Fruit fly (Drosophila melanogaster) whole organism, embryonic: Measurements from ENCODE around the gene CG7352.

Source experiments
- B-H2 ChIP-seq: fragments of 200-800 bp; sonication (Bioruptor generic); optimal IDR thresholded peaks from 2 replicates; lab custom pipeline; 2018; ENCODE audit warnings: missing biosample characterization, mild to moderate bottlenecking, missing genetic modification characterization
- C15 ChIP-seq: fragments of 200-800 bp; sonication (Bioruptor generic); IDR thresholded peaks from 3 replicates; pipeline ENCODE4 v1.3.6; 2022; ENCODE audit warnings: missing biosample characterization, missing genetic modification characterization
- CG10274 ChIP-seq: fragments of 200-800 bp; sonication (Bioruptor generic); optimal IDR thresholded peaks from 3 replicates; lab custom pipeline; 2017; ENCODE audit warnings: missing biosample characterization, mild to moderate bottlenecking, missing genetic modification characterization
- CG10654 ChIP-seq: fragments of 200-800 bp; sonication (Bioruptor generic); optimal IDR thresholded peaks from 2 replicates; lab custom pipeline; 2016; ENCODE audit warnings: missing biosample characterization, missing genetic modification characterization
- CG10959 ChIP-seq: fragments of 200-800 bp; sonication (Bioruptor generic); IDR thresholded peaks from 2 replicates; pipeline ENCODE4 v1.3.6; 2022; ENCODE audit warnings: missing biosample characterization, missing genetic modification characterization
- CG12769 ChIP-seq: fragments of 200-800 bp; sonication (Bioruptor generic); optimal IDR thresholded peaks from 2 replicates; lab custom pipeline; 2019; ENCODE audit warnings: missing biosample characterization, mild to moderate bottlenecking, missing genetic modification characterization, moderate library complexity
- CG14441 ChIP-seq: fragments of 200-800 bp; sonication (Bioruptor generic); IDR thresholded peaks from 2 replicates; pipeline ENCODE4 v1.3.6; 2022; ENCODE audit warnings: missing biosample characterization, missing genetic modification characterization
- CG1529 ChIP-seq: fragments of 200-800 bp; sonication (Bioruptor generic); optimal IDR thresholded peaks from 3 replicates; lab custom pipeline; 2018; ENCODE audit warnings: missing biosample characterization, missing genetic modification characterization
- CG15514 ChIP-seq: fragments of 200-800 bp; sonication (Bioruptor generic); optimal IDR thresholded peaks from 3 replicates; lab custom pipeline; 2017; ENCODE audit warnings: missing biosample characterization, missing genetic modification characterization, mild to moderate bottlenecking, moderate library complexity, missing genetic modification reagents
- CG1647 ChIP-seq: fragments of 200-800 bp; sonication (Bioruptor generic); optimal IDR thresholded peaks from 3 replicates; lab custom pipeline; 2016; ENCODE audit warnings: missing biosample characterization, missing genetic modification characterization
- CG17385 ChIP-seq: fragments of 200-800 bp; sonication (Bioruptor generic); optimal IDR thresholded peaks from 3 replicates; lab custom pipeline; 2018; ENCODE audit warnings: missing biosample characterization, mild to moderate bottlenecking, missing genetic modification characterization
- CG17829 ChIP-seq: fragments of 200-800 bp; optimal IDR thresholded peaks from 2 replicates; lab custom pipeline; 2019; ENCODE audit warnings: missing biosample characterization, mild to moderate bottlenecking, missing genetic modification characterization, moderate library complexity
- CG1832 ChIP-seq: fragments of 200-800 bp; sonication (Bioruptor generic); optimal IDR thresholded peaks from 2 replicates; lab custom pipeline; 2017; ENCODE audit warnings: missing biosample characterization, mild to moderate bottlenecking, missing genetic modification characterization, inconsistent platforms
- CG18764 ChIP-seq: fragments of 200-800 bp; sonication (Bioruptor generic); optimal IDR thresholded peaks from 3 replicates; lab custom pipeline; 2016; ENCODE audit warnings: missing biosample characterization, missing genetic modification characterization
- CG4707 ChIP-seq: fragments of 200-800 bp; sonication (Bioruptor generic); optimal IDR thresholded peaks from 2 replicates; lab custom pipeline; 2018; ENCODE audit warnings: missing biosample characterization, mild to moderate bottlenecking, missing genetic modification characterization, moderate library complexity
- CG6654 ChIP-seq: fragments of 200-800 bp; sonication (Bioruptor generic); optimal IDR thresholded peaks from 2 replicates; lab custom pipeline; 2017; ENCODE audit warnings: missing biosample characterization, mild to moderate bottlenecking, missing genetic modification characterization
- CG8089 ChIP-seq: fragments of 200-800 bp; sonication (Bioruptor generic); optimal IDR thresholded peaks from 3 replicates; lab custom pipeline; 2016; ENCODE audit warnings: missing biosample characterization, missing genetic modification characterization
- CG9817 ChIP-seq: fragments of 200-800 bp; sonication (Bioruptor generic); optimal IDR thresholded peaks from 2 replicates; lab custom pipeline; 2018; ENCODE audit warnings: missing biosample characterization, mild to moderate bottlenecking, missing genetic modification characterization, moderate library complexity
- CG9876 ChIP-seq: fragments of 200-800 bp; sonication (Bioruptor generic); optimal IDR thresholded peaks from 2 replicates; lab custom pipeline; 2016; ENCODE audit warnings: missing biosample characterization, missing genetic modification characterization
- CoRest ChIP-seq: fragments of 200-800 bp; sonication (Bioruptor generic); optimal IDR thresholded peaks from 3 replicates; lab custom pipeline; 2018; ENCODE audit warnings: missing biosample characterization, mild to moderate bottlenecking, missing genetic modification characterization, moderate library complexity
- Dip3 ChIP-seq: fragments of 200-800 bp; sonication (Bioruptor generic); optimal IDR thresholded peaks from 3 replicates; lab custom pipeline; 2016; ENCODE audit warnings: missing biosample characterization, missing genetic modification characterization
- Dref ChIP-seq: fragments of 200-800 bp; sonication (Bioruptor generic); IDR thresholded peaks from 2 replicates; pipeline ENCODE4 v1.3.6; 2022; ENCODE audit warnings: missing biosample characterization, missing genetic modification characterization
- Drgx ChIP-seq: fragments of 200-800 bp; sonication (Bioruptor generic); IDR thresholded peaks from 2 replicates; pipeline ENCODE4 v1.3.6; 2022; ENCODE audit warnings: missing biosample characterization, missing genetic modification characterization
- H2.0 ChIP-seq: fragments of 200-800 bp; sonication (Bioruptor generic); IDR thresholded peaks from 2 replicates; pipeline ENCODE4 v1.3.6; 2022; ENCODE audit warnings: missing biosample characterization, missing genetic modification characterization
- Kr ChIP-seq: fragments of 200-800 bp; sonication (Bioruptor generic); optimal IDR thresholded peaks from 2 replicates; lab custom pipeline; 2017; ENCODE audit warnings: missing biosample characterization, mild to moderate bottlenecking, missing genetic modification characterization
- Max ChIP-seq: fragments of 200-800 bp; sonication (Bioruptor generic); optimal IDR thresholded peaks from 2 replicates; lab custom pipeline; 2016; ENCODE audit warnings: missing biosample characterization, mild to moderate bottlenecking, missing genetic modification characterization
- Sry-β ChIP-seq: fragments of 200-800 bp; sonication (Bioruptor generic); optimal IDR thresholded peaks from 2 replicates; lab custom pipeline; 2018; ENCODE audit warnings: missing biosample characterization, mild to moderate bottlenecking, missing genetic modification characterization, moderate library complexity
- Sry-δ ChIP-seq: fragments of 200-800 bp; sonication (Bioruptor generic); optimal IDR thresholded peaks from 2 replicates; lab custom pipeline; 2016; ENCODE audit warnings: missing biosample characterization, missing genetic modification characterization
- Stat92E ChIP-seq, 3 experiments: fragments of >200 bp in 2 of 3; fragments of 200-800 bp in 1 of 3; sonication (Bioruptor generic) in 1 of 3; optimal IDR thresholded peaks; 2 replicates each; lab custom pipeline; 2017 to 2019; ENCODE audit warnings: missing biosample characterization in 3 of 3, missing genetic modification characterization in 3 of 3, mild to moderate bottlenecking in 1 of 3, moderate library complexity in 1 of 3
- ac ChIP-seq: fragments of 200-800 bp; sonication (Bioruptor generic); optimal IDR thresholded peaks from 3 replicates; lab custom pipeline; 2017; ENCODE audit warnings: missing biosample characterization, mild to moderate bottlenecking, missing genetic modification characterization
- ara ChIP-seq: fragments of 200-800 bp; sonication (Bioruptor generic); IDR thresholded peaks from 2 replicates; pipeline ENCODE4 v1.3.6; 2022; ENCODE audit warnings: missing biosample characterization, missing genetic modification characterization
- ase ChIP-seq: fragments of 200-800 bp; sonication (Bioruptor generic); IDR thresholded peaks from 3 replicates; pipeline ENCODE4 v1.3.6; 2022; ENCODE audit warnings: missing biosample characterization, missing genetic modification characterization
- bowl ChIP-seq: fragments of 200-800 bp; sonication (Bioruptor generic); IDR thresholded peaks from 2 replicates; pipeline ENCODE4 v1.3.6; 2022; ENCODE audit warnings: missing biosample characterization, missing genetic modification characterization
- chm ChIP-seq: fragments of 200-800 bp; sonication (Bioruptor generic); IDR thresholded peaks from 2 replicates; pipeline ENCODE4 v1.3.6; 2022; ENCODE audit warnings: missing biosample characterization, missing genetic modification characterization
- cwo ChIP-seq: fragments of 200-800 bp; sonication (Bioruptor generic); optimal IDR thresholded peaks from 3 replicates; lab custom pipeline; 2017; ENCODE audit warnings: missing biosample characterization, missing genetic modification characterization, mild to moderate bottlenecking, moderate library complexity, missing genetic modification reagents
- eyg ChIP-seq: fragments of 200-800 bp; sonication (Bioruptor generic); optimal IDR thresholded peaks from 3 replicates; lab custom pipeline; 2016; ENCODE audit warnings: missing biosample characterization, missing genetic modification characterization
- gce ChIP-seq: fragments of 200-800 bp; sonication (Bioruptor generic); IDR thresholded peaks from 3 replicates; pipeline ENCODE4 v1.3.6; 2022; ENCODE audit warnings: missing biosample characterization, missing genetic modification characterization
- grn ChIP-seq: fragments of 200-800 bp; sonication (Bioruptor generic); optimal IDR thresholded peaks from 3 replicates; lab custom pipeline; 2017; ENCODE audit warnings: missing biosample characterization, missing genetic modification characterization
- ind ChIP-seq: fragments of 200-800 bp; sonication (Bioruptor generic); optimal IDR thresholded peaks from 3 replicates; lab custom pipeline; 2016; ENCODE audit warnings: missing biosample characterization, missing genetic modification characterization
- lbe ChIP-seq: fragments of 200-800 bp; sonication (Bioruptor generic); optimal IDR thresholded peaks from 2 replicates; lab custom pipeline; 2016; ENCODE audit warnings: missing biosample characterization, mild to moderate bottlenecking, missing genetic modification characterization
- nmo ChIP-seq: fragments of 200-800 bp; sonication (Bioruptor generic); optimal IDR thresholded peaks from 2 replicates; lab custom pipeline; 2018; ENCODE audit warnings: missing biosample characterization, mild to moderate bottlenecking, missing genetic modification characterization, moderate library complexity
- nom ChIP-seq: fragments of 200-800 bp; sonication (Bioruptor generic); optimal IDR thresholded peaks from 2 replicates; lab custom pipeline; 2017; ENCODE audit warnings: missing biosample characterization, missing genetic modification characterization, mild to moderate bottlenecking, moderate library complexity, missing genetic modification reagents
- prd ChIP-seq, 3 experiments: fragments of >200 bp in 2 of 3; fragments of 200-800 bp in 1 of 3; sonication (Bioruptor generic) in 1 of 3; optimal IDR thresholded peaks in 2 of 3; IDR thresholded peaks in 1 of 3; 2 replicates in 2 of 3; 3 replicates in 1 of 3; pipeline versions ENCODE4 v1.3.6 to Lab custom; 2017 to 2022; ENCODE audit warnings: missing biosample characterization in 1 of 3, missing genetic modification characterization in 1 of 3
- ro ChIP-seq: fragments of 200-800 bp; sonication (Bioruptor generic); IDR thresholded peaks from 2 replicates; pipeline ENCODE4 v1.3.6; 2022; ENCODE audit warnings: missing biosample characterization, missing genetic modification characterization
- so ChIP-seq: fragments of 200-800 bp; sonication (Bioruptor generic); IDR thresholded peaks from 3 replicates; pipeline ENCODE4 v1.3.6; 2022; ENCODE audit warnings: missing biosample characterization, missing genetic modification characterization
- sr ChIP-seq: fragments of 200-800 bp; sonication (Bioruptor generic); IDR thresholded peaks from 3 replicates; pipeline ENCODE4 v1.3.6; 2022; ENCODE audit warnings: missing biosample characterization, missing genetic modification characterization
- tup ChIP-seq: fragments of 200-800 bp; sonication (Bioruptor generic); optimal IDR thresholded peaks from 2 replicates; lab custom pipeline; 2016; ENCODE audit warnings: missing biosample characterization, mild to moderate bottlenecking, missing genetic modification characterization, moderate library complexity
- vvl ChIP-seq: fragments of 200-800 bp; sonication (Bioruptor generic); IDR thresholded peaks from 2 replicates; pipeline ENCODE4 v1.3.6; 2022; ENCODE audit warnings: missing biosample characterization, missing genetic modification characterization
- wek ChIP-seq: fragments of 200-800 bp; sonication (Bioruptor generic); optimal IDR thresholded peaks from 3 replicates; lab custom pipeline; 2018; ENCODE audit warnings: missing biosample characterization, mild to moderate bottlenecking, missing genetic modification characterization, moderate library complexity
- yki ChIP-seq: fragments of >200 bp; optimal IDR thresholded peaks from 3 replicates; lab custom pipeline; 2018

The CG7352 gene

dm6 chr3R:8349449-8350115 lies 2.2 kb downstream of the CG7352 start, which contains the start of gene Atg13 (continued):
- TF ChIP-seq Kr (GFP tag; lab: Kevin White, UChicago) (no peak), nmo (GFP tag; lab: Kevin White, UChicago) (peak; percentile 70), C15 (GFP tag; lab: Robert Waterston, UW) (no peak), CG8089 (GFP tag; lab: Kevin White, UChicago) (no peak), Max (GFP tag; lab: Kevin White, UChicago) (no peak), CG1529 (GFP tag; lab: Kevin White, UChicago) (no peak), CoRest (peak; percentile 70), Sry-δ (GFP tag; lab: Kevin White, UChicago) (peak; percentile 83), CG10654 (no peak), wek (GFP tag; lab: Kevin White, UChicago) (peak; percentile 57), cwo (no peak), eyg (GFP tag; lab: Kevin White, UChicago) (no peak), ro (GFP tag; lab: Robert Waterston, UW) (no peak), CG9876 (GFP tag; lab: Kevin White, UChicago) (no peak), CG6654 (no peak), Drgx (GFP tag; lab: Robert Waterston, UW) (peak; percentile 75; the same call in 1 of the 2 replicates), B-H2 (GFP tag; lab: Kevin White, UChicago) (peak; percentile 25), Sry-β (peak; percentile 11), CG12769 (tag; lab: Kevin White, UChicago) (no peak), ac (GFP tag; lab: Kevin White, UChicago) (no peak), tup (GFP tag; lab: Kevin White, UChicago) (no peak), CG17385 (GFP tag; lab: Kevin White, UChicago) (no peak), bowl (GFP tag; lab: Robert Waterston, UW) (no peak), Stat92E (GFP tag; optimal IDR thresholded peaks at IDR 0.05; lab: Kevin White, UChicago) (no peak), CG15514 (peak; percentile 44), CG10274 (GFP tag; lab: Kevin White, UChicago) (no peak), so (GFP tag; lab: Robert Waterston, UW) (no peak), prd (optimal IDR thresholded peaks at IDR 0.05; lab: Kevin White, UChicago) (no peak), prd (GFP tag; IDR thresholded peaks at IDR 0.05; lab: Robert Waterston, UW) (peak; percentile 45; the same call in 2 of the 3 replicates), ind (GFP tag; lab: Kevin White, UChicago) (peak; percentile 22), CG1647 (no peak), grn (GFP tag; lab: Kevin White, UChicago) (no peak), CG18764 (GFP tag; lab: Kevin White, UChicago) (no peak), chm (GFP tag; lab: Robert Waterston, UW) (peak; percentile 70; the same call in 1 of the 2 replicates), nom (peak; percentile 98), yki (lab: Kevin White, UChicago) (no peak), gce (GFP tag; lab: Robert Waterston, UW) (no peak), Dip3 (GFP tag; lab: Kevin White, UChicago) (no peak), ase (GFP tag; lab: Robert Waterston, UW) (no peak), sr (no peak), ara (no peak), CG1832 (no peak), CG9817 (tag; lab: Kevin White, UChicago) (peak; percentile 49), CG14441 (GFP tag; lab: Robert Waterston, UW) (no peak), vvl (GFP tag; lab: Robert Waterston, UW) (no peak), CG10959 (no peak), Dref (GFP tag; lab: Robert Waterston, UW) (peak; percentile 89), lbe (no peak), CG4707 (GFP tag; lab: Kevin White, UChicago) (no peak), CG17829 (tag; lab: Kevin White, UChicago) (peak; percentile 24), H2.0 (GFP tag; lab: Robert Waterston, UW) (no peak)
